Fruit fly (Drosophila melanogaster) ovary, adult (tissue): ENCODE data around the gene CG13679.
"Not testable (repeated sequence)": the region's sequence is repeated elsewhere in the genome, so short reads cannot be mapped to it uniquely, and the experiment has no call there.

Source experiments
- CG17801 ChIP-seq: fragments of 200-800 bp; optimal IDR thresholded peaks from 2 replicates; lab custom pipeline; 2019; ENCODE audit warnings: missing biosample characterization, mild to moderate bottlenecking, missing genetic modification characterization, moderate library complexity; ENCODE audit not compliant: partially characterized antibody

The CG13679 gene

dm6 chr3L:8185263-8186227 is 17.0 kb upstream of the CG13679 start:
- no peak for TF ChIP-seq CG17801

- TF ChIP-seq CG17801, result peak; percentile 78
These were observed 15.8 kb upstream of the CG13679 start, which contains the start of the genes ERR and Atg18a for dm6 chr3L:8186627-8187396. Gene ERR, minus strand, starts transcription at chr3L:8186671. Gene Atg18a, plus strand, starts transcription at chr3L:8186857.

dm6 chr3L:8187397-8187811 is 15.2 kb upstream of the CG13679 start:
- TF ChIP-seq CG17801, result no peak

dm6 chr3L:8189234-8189633 is 13.4 kb upstream of the CG13679 start:
- TF ChIP-seq CG17801, result no peak

dm6 chr3L:8191042-8191613 is 11.5 kb upstream of the CG13679 start, which contains the start of gene MED24:
Gene MED24, plus strand, starts transcription at chr3L:8191270.
- peak; percentile 19 for TF ChIP-seq CG17801

dm6 chr3L:8193016-8193415 is 9.6 kb upstream of the CG13679 start, which contains the start of gene CG7387:
Gene CG7387, minus strand, starts transcription at chr3L:8193116.
- no peak for TF ChIP-seq CG17801

- TF ChIP-seq CG17801, result peak; percentile 73
These were observed 4.8 kb upstream of the CG13679 start, which contains the start of the genes UbcE2M and Dhps for dm6 chr3L:8197779-8198279. Gene UbcE2M, minus strand, starts transcription at chr3L:8197987. Gene Dhps, plus strand, starts transcription at chr3L:8198207.

dm6 chr3L:8210596-8210995 is 8.0 kb downstream of the CG13679 start, which contains the start of gene tut:
Gene tut, minus strand, starts transcription at chr3L:8210743.
- no peak for TF ChIP-seq CG17801

dm6 chr3L:8211590-8211989 is 9.0 kb downstream of the CG13679 start, which contains the start of gene CG8006:
Gene CG8006, plus strand, starts transcription at chr3L:8211890.
- no peak for TF ChIP-seq CG17801

- TF ChIP-seq CG17801, result no peak
These were observed 12.4 kb downstream of the CG13679 start, which contains the start of gene CG8012 for dm6 chr3L:8214980-8215379. Gene CG8012, plus strand, starts transcription at chr3L:8215280.

- no peak for TF ChIP-seq CG17801
These were observed 16.3 kb downstream of the CG13679 start, which contains the start of gene CG13674 for dm6 chr3L:8218883-8219282. Gene CG13674, minus strand, starts transcription at chr3L:8218983.

dm6 chr3L:8219687-8220086 is 17.1 kb downstream of the CG13679 start:
- no peak for TF ChIP-seq CG17801

- TF ChIP-seq CG17801, result no peak
These were observed 19.2 kb downstream of the CG13679 start, which contains the start of gene CG13678 for dm6 chr3L:8221835-8222234. Gene CG13678, plus strand, starts transcription at chr3L:8222141.

dm6 chr3L:8228924-8229323 is 26.3 kb downstream of the CG13679 start, which contains the start of gene eIF4E3:
Gene eIF4E3, plus strand, starts transcription at chr3L:8229224.
- no peak for TF ChIP-seq CG17801

- TF ChIP-seq CG17801, result not testable (repeated sequence)
These were observed 35.8 kb downstream of the CG13679 start, which contains the start of gene Dscam4 for dm6 chr3L:8238347-8238746. Gene Dscam4, plus strand, starts transcription at chr3L:8238647.

- TF ChIP-seq CG17801, result no peak
These were observed 37.9 kb downstream of the CG13679 start, which contains the start of gene CG7213 for dm6 chr3L:8240501-8240900. Gene CG7213, minus strand, starts transcription at chr3L:8240601.
